Fruit fly (Drosophila melanogaster) whole organism, embryonic: Measurements from ENCODE around the gene kis.

Experiments used
- BEAF-32 ChIP-seq: fragments of 200-800 bp; sonication (Bioruptor generic); optimal IDR thresholded peaks from 3 replicates; lab custom pipeline; 2017; ENCODE audit warnings: missing biosample characterization, missing genetic modification characterization, mild to moderate bottlenecking, moderate library complexity, missing genetic modification reagents
- BtbVII ChIP-seq: fragments of 200-800 bp; sonication (Bioruptor generic); optimal IDR thresholded peaks from 3 replicates; lab custom pipeline; 2017; ENCODE audit warnings: missing biosample characterization, mild to moderate bottlenecking, missing genetic modification characterization
- Bteb2 ChIP-seq: fragments of 200-800 bp; sonication (Bioruptor generic); optimal IDR thresholded peaks from 2 replicates; lab custom pipeline; 2016; ENCODE audit warnings: missing biosample characterization, missing genetic modification characterization
- CG10366 ChIP-seq: fragments of 200-800 bp; sonication (Bioruptor generic); IDR thresholded peaks from 2 replicates; pipeline ENCODE4 v1.3.6; 2022; ENCODE audit warnings: missing biosample characterization, missing genetic modification characterization
- CG10979 ChIP-seq: fragments of 200-800 bp; sonication (Bioruptor generic); optimal IDR thresholded peaks from 2 replicates; lab custom pipeline; 2018; ENCODE audit warnings: missing biosample characterization, mild to moderate bottlenecking, missing genetic modification characterization, moderate library complexity
- CG12236 ChIP-seq: fragments of 200-800 bp; sonication (Bioruptor generic); optimal IDR thresholded peaks from 2 replicates; lab custom pipeline; 2016; ENCODE audit warnings: missing biosample characterization, missing genetic modification characterization
- CG15479 ChIP-seq: fragments of 200-800 bp; sonication (Bioruptor generic); optimal IDR thresholded peaks from 3 replicates; lab custom pipeline; 2019; ENCODE audit warnings: missing biosample characterization, mild to moderate bottlenecking, missing genetic modification characterization, moderate library complexity
- CG17912 ChIP-seq: fragments of 200-800 bp; sonication (Bioruptor generic); optimal IDR thresholded peaks from 2 replicates; lab custom pipeline; 2018; ENCODE audit warnings: missing biosample characterization, mild to moderate bottlenecking, missing genetic modification characterization
- CG31388 ChIP-seq: fragments of 200-800 bp; sonication (Bioruptor generic); optimal IDR thresholded peaks from 2 replicates; lab custom pipeline; 2016; ENCODE audit warnings: missing biosample characterization, missing genetic modification characterization
- CG3163 ChIP-seq: fragments of 200-800 bp; sonication (Bioruptor generic); optimal IDR thresholded peaks from 3 replicates; lab custom pipeline; 2016; ENCODE audit warnings: missing biosample characterization, missing genetic modification characterization
- CG32532 ChIP-seq: fragments of 200-800 bp; sonication (Bioruptor generic); IDR thresholded peaks from 2 replicates; pipeline ENCODE4 v1.3.6; 2022; ENCODE audit warnings: missing biosample characterization, missing genetic modification characterization
- CG3838 ChIP-seq: fragments of 200-800 bp; sonication (Bioruptor generic); optimal IDR thresholded peaks from 3 replicates; lab custom pipeline; 2016; ENCODE audit warnings: missing biosample characterization, missing genetic modification characterization
- CG3995 ChIP-seq: fragments of 200-800 bp; sonication (Bioruptor generic); optimal IDR thresholded peaks from 3 replicates; lab custom pipeline; 2016; ENCODE audit warnings: missing biosample characterization, missing genetic modification characterization
- CG8388 ChIP-seq: fragments of 200-800 bp; sonication (Bioruptor generic); optimal IDR thresholded peaks from 2 replicates; lab custom pipeline; 2019; ENCODE audit warnings: missing biosample characterization, mild to moderate bottlenecking, missing genetic modification characterization, moderate library complexity
- CG8765 ChIP-seq: fragments of 200-800 bp; sonication (Bioruptor generic); IDR thresholded peaks from 2 replicates; pipeline ENCODE4 v1.3.6; 2022; ENCODE audit warnings: missing biosample characterization, missing genetic modification characterization
- CG8924 ChIP-seq: fragments of 200-800 bp; optimal IDR thresholded peaks from 3 replicates; lab custom pipeline; 2019; ENCODE audit warnings: missing biosample characterization, mild to moderate bottlenecking, missing genetic modification characterization, moderate library complexity
- CG9215 ChIP-seq: fragments of 200-800 bp; sonication (Bioruptor generic); IDR thresholded peaks from 2 replicates; pipeline ENCODE4 v1.3.6; 2022; ENCODE audit warnings: missing biosample characterization, missing genetic modification characterization
- CG9727 ChIP-seq: fragments of 200-800 bp; sonication (Bioruptor generic); optimal IDR thresholded peaks from 3 replicates; lab custom pipeline; 2017; ENCODE audit warnings: missing biosample characterization, mild to moderate bottlenecking, missing genetic modification characterization
- CG9797 ChIP-seq: fragments of 200-800 bp; sonication (Bioruptor generic); optimal IDR thresholded peaks from 3 replicates; lab custom pipeline; 2018; ENCODE audit warnings: missing biosample characterization, mild to moderate bottlenecking, missing genetic modification characterization
- CG9932 ChIP-seq: fragments of 200-800 bp; sonication (Bioruptor generic); IDR thresholded peaks from 2 replicates; pipeline ENCODE4 v1.3.6; 2022; ENCODE audit warnings: missing biosample characterization, missing genetic modification characterization
- H15 ChIP-seq: fragments of 200-800 bp; sonication (Bioruptor generic); IDR thresholded peaks from 3 replicates; pipeline ENCODE4 v1.3.6; 2022; ENCODE audit warnings: missing biosample characterization, missing genetic modification characterization
- H2.0 ChIP-seq: fragments of 200-800 bp; sonication (Bioruptor generic); IDR thresholded peaks from 2 replicates; pipeline ENCODE4 v1.3.6; 2022; ENCODE audit warnings: missing biosample characterization, missing genetic modification characterization
- HmgZ ChIP-seq: fragments of 200-800 bp; sonication (Bioruptor generic); optimal IDR thresholded peaks from 2 replicates; lab custom pipeline; 2018; ENCODE audit warnings: missing biosample characterization, mild to moderate bottlenecking, missing genetic modification characterization
- MESR4 ChIP-seq: fragments of 200-800 bp; sonication (Bioruptor generic); optimal IDR thresholded peaks from 2 replicates; lab custom pipeline; 2018; ENCODE audit warnings: missing biosample characterization, mild to moderate bottlenecking, missing genetic modification characterization, moderate library complexity
- Nf-YA ChIP-seq: fragments of 200-800 bp; sonication (Bioruptor generic); IDR thresholded peaks from 2 replicates; pipeline ENCODE4 v1.3.6; 2022; ENCODE audit warnings: missing biosample characterization, missing genetic modification characterization
- Ravus ChIP-seq: fragments of 200-800 bp; sonication (Bioruptor generic); IDR thresholded peaks from 2 replicates; pipeline ENCODE4 v1.3.6; 2022; ENCODE audit warnings: missing biosample characterization, missing genetic modification characterization
- Sin3A ChIP-seq: fragments of >200 bp; optimal IDR thresholded peaks from 2 replicates; lab custom pipeline; 2018
- Sry-δ ChIP-seq: fragments of 200-800 bp; sonication (Bioruptor generic); optimal IDR thresholded peaks from 2 replicates; lab custom pipeline; 2016; ENCODE audit warnings: missing biosample characterization, missing genetic modification characterization
- TFAM ChIP-seq: fragments of 200-800 bp; sonication (Bioruptor generic); optimal IDR thresholded peaks from 2 replicates; lab custom pipeline; 2017; ENCODE audit warnings: missing biosample characterization, missing genetic modification characterization, inconsistent platforms
- ci ChIP-seq: fragments of 200-800 bp; sonication (Bioruptor generic); IDR thresholded peaks from 3 replicates; pipeline ENCODE4 v1.3.6; 2022; ENCODE audit warnings: missing biosample characterization, missing genetic modification characterization
- crc ChIP-seq: fragments of 200-800 bp; sonication (Bioruptor generic); optimal IDR thresholded peaks from 2 replicates; lab custom pipeline; 2016; ENCODE audit warnings: missing biosample characterization, missing genetic modification characterization
- eve ChIP-seq, 2 experiments: fragments of >200 bp; optimal IDR thresholded peaks; 2 replicates each; lab custom pipeline; 2017; ENCODE audit warnings: missing biosample characterization in 2 of 2, missing genetic modification characterization in 2 of 2
- fd102C ChIP-seq: fragments of 200-800 bp; sonication (Bioruptor generic); optimal IDR thresholded peaks from 2 replicates; lab custom pipeline; 2018; ENCODE audit warnings: missing biosample characterization, mild to moderate bottlenecking, missing genetic modification characterization, moderate library complexity
- fd96Cb ChIP-seq: fragments of 200-800 bp; sonication (Bioruptor generic); optimal IDR thresholded peaks from 2 replicates; lab custom pipeline; 2018; ENCODE audit warnings: missing biosample characterization, mild to moderate bottlenecking, missing genetic modification characterization, moderate library complexity
- gsb ChIP-seq: fragments of 200-800 bp; sonication (Bioruptor generic); IDR thresholded peaks from 2 replicates; pipeline ENCODE4 v1.3.6; 2022; ENCODE audit warnings: missing biosample characterization, missing genetic modification characterization
- kah ChIP-seq: fragments of 200-800 bp; sonication (Bioruptor generic); optimal IDR thresholded peaks from 2 replicates; lab custom pipeline; 2018; ENCODE audit warnings: missing biosample characterization, mild to moderate bottlenecking, missing genetic modification characterization
- kay ChIP-seq: fragments of 200-800 bp; sonication (Bioruptor generic); optimal IDR thresholded peaks from 2 replicates; lab custom pipeline; 2016; ENCODE audit warnings: missing biosample characterization, missing genetic modification characterization
- lilli ChIP-seq: fragments of 200-800 bp; sonication (Bioruptor generic); optimal IDR thresholded peaks from 3 replicates; lab custom pipeline; 2016; ENCODE audit warnings: missing biosample characterization, missing genetic modification characterization
- mirr ChIP-seq: fragments of 200-800 bp; sonication (Bioruptor generic); optimal IDR thresholded peaks from 3 replicates; lab custom pipeline; 2018; ENCODE audit warnings: missing biosample characterization, mild to moderate bottlenecking, missing genetic modification characterization
- pan ChIP-seq, 4 experiments: fragments of >200 bp in 3 of 4; fragments of 200-800 bp in 1 of 4; sonication (Bioruptor generic) in 1 of 4; optimal IDR thresholded peaks in 3 of 4; IDR thresholded peaks in 1 of 4; 2 replicates each; pipeline versions ENCODE4 v1.3.6 to Lab custom; 2017 to 2022; ENCODE audit warnings: missing biosample characterization in 2 of 4, missing genetic modification characterization in 2 of 4, mixed read lengths in 1 of 4
- rib ChIP-seq: fragments of 200-800 bp; sonication (Bioruptor generic); IDR thresholded peaks from 2 replicates; pipeline ENCODE4 v1.3.6; 2022; ENCODE audit warnings: missing biosample characterization, missing genetic modification characterization
- ro ChIP-seq: fragments of 200-800 bp; sonication (Bioruptor generic); IDR thresholded peaks from 2 replicates; pipeline ENCODE4 v1.3.6; 2022; ENCODE audit warnings: missing biosample characterization, missing genetic modification characterization
- schlank ChIP-seq: fragments of 200-800 bp; sonication (Bioruptor generic); optimal IDR thresholded peaks from 2 replicates; lab custom pipeline; 2018; ENCODE audit warnings: missing biosample characterization, mild to moderate bottlenecking, missing genetic modification characterization
- scrt ChIP-seq: fragments of 200-800 bp; sonication (Bioruptor generic); optimal IDR thresholded peaks from 2 replicates; lab custom pipeline; 2018; ENCODE audit warnings: missing biosample characterization, mild to moderate bottlenecking, missing genetic modification characterization, moderate library complexity
- shn ChIP-seq: fragments of 200-800 bp; sonication (Bioruptor generic); optimal IDR thresholded peaks from 3 replicates; lab custom pipeline; 2016; ENCODE audit warnings: missing biosample characterization, missing genetic modification characterization
- sisA ChIP-seq: fragments of 200-800 bp; sonication (Bioruptor generic); IDR thresholded peaks from 2 replicates; pipeline ENCODE4 v1.3.6; 2022; ENCODE audit warnings: missing biosample characterization, missing genetic modification characterization
- sqz ChIP-seq: fragments of 200-800 bp; sonication (Bioruptor generic); optimal IDR thresholded peaks from 3 replicates; lab custom pipeline; 2018; ENCODE audit warnings: missing biosample characterization, mild to moderate bottlenecking, missing genetic modification characterization
- tll ChIP-seq, 2 experiments: fragments of 200-800 bp in 1 of 2; fragments of >200 bp in 1 of 2; sonication (Bioruptor generic) in 1 of 2; optimal IDR thresholded peaks; 2 replicates each; lab custom pipeline; 2017 to 2019; ENCODE audit warnings: missing biosample characterization in 2 of 2, missing genetic modification characterization in 2 of 2, mild to moderate bottlenecking in 1 of 2, moderate library complexity in 1 of 2
- twi ChIP-seq: fragments of 200-800 bp; optimal IDR thresholded peaks from 2 replicates; lab custom pipeline; 2019; ENCODE audit warnings: missing biosample characterization, mild to moderate bottlenecking, missing genetic modification characterization, moderate library complexity
- vnd ChIP-seq: fragments of 200-800 bp; sonication (Bioruptor generic); IDR thresholded peaks from 3 replicates; pipeline ENCODE4 v1.3.6; 2022; ENCODE audit warnings: missing biosample characterization, missing genetic modification characterization; ENCODE audit not compliant: partially characterized antibody

The kis gene

DNA sequence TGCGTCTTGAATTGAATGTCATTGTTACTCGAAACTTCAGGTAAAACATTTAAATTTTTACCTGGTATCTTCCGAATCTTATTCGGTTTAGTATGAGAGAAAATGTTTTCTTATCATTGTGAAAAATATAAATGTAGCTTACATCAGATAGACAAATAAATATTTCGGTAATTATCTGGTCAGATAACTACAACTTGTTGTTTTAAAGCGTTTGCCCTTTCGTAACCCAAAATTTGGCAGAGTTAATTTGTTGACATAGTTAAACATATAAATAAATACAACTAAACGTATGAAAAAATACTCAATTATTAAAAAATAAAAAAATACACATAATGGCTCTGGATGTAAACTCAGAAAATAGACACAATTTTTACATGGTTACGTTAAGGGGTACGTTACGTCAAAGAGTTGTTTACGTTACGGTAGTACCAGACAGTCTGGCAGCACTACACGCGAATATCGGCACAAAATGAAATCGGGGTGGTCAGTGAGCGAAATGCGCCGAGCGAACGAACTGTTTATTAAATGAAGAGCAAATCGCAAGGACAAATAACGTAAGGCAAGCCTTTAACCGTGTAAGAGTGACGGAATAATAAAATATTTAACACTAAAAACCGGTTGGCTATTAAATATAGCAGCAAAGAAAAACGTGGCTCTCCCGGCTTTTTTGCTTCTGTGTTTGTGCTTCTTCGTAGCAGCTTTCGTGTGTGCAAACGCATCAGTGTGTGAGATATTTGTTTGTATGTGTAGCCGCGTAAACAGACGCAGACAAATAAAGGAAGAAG, 68.1 kb downstream of the kis start (continued):
- TF ChIP-seq Bteb2 (GFP tag; lab: Kevin White, UChicago) (no peak), Sry-δ (GFP tag; lab: Kevin White, UChicago) (peak; percentile 9), CG8924 (tag; lab: Kevin White, UChicago) (no peak), ro (GFP tag; lab: Robert Waterston, UW) (no peak), TFAM (GFP tag; lab: Kevin White, UChicago) (no peak), H15 (GFP tag; lab: Robert Waterston, UW) (no peak), CG9797 (no peak), CG3995 (no peak), Nf-YA (no peak), CG17912 (no peak), CG3838 (no peak), pan (optimal IDR thresholded peaks at IDR 0.05; lab: Kevin White, UChicago) (no peak), pan (GFP tag; optimal IDR thresholded peaks at IDR 0.05 in 1 of 2, IDR thresholded peaks at IDR 0.05 in 1 of 2) (no peak), sqz (GFP tag; lab: Kevin White, UChicago) (no peak), kay (GFP tag; lab: Kevin White, UChicago) (no peak), HmgZ (tag; lab: Kevin White, UChicago) (no peak), Ravus (GFP tag; lab: Robert Waterston, UW) (no peak), crc (GFP tag; lab: Kevin White, UChicago) (no peak), BEAF-32 (GFP tag; lab: Kevin White, UChicago) (peak; percentile 58), CG9932 (GFP tag; lab: Robert Waterston, UW) (no peak), vnd (GFP tag; lab: Robert Waterston, UW) (no peak), fd96Cb (tag; lab: Kevin White, UChicago) (no peak), ci (GFP tag; lab: Robert Waterston, UW) (peak; percentile 15; the same call in 1 of the 3 replicates), scrt (GFP tag; lab: Kevin White, UChicago) (no peak), lilli (GFP tag; lab: Kevin White, UChicago) (no peak), eve (GFP tag; optimal IDR thresholded peaks at IDR 0.05; lab: Kevin White, UChicago) (no peak), gsb (no peak), fd102C (GFP tag; lab: Kevin White, UChicago) (no peak), CG10979 (tag; lab: Kevin White, UChicago) (no peak), CG15479 (GFP tag; lab: Kevin White, UChicago) (no peak), twi (tag; lab: Kevin White, UChicago) (no peak), CG10366 (GFP tag; lab: Robert Waterston, UW) (no peak), CG9215 (GFP tag; lab: Robert Waterston, UW) (no peak), CG9727 (GFP tag; lab: Kevin White, UChicago) (no peak), Sin3A (lab: Kevin White, UChicago) (no peak), MESR4 (GFP tag; lab: Kevin White, UChicago) (no peak), H2.0 (GFP tag; lab: Robert Waterston, UW) (no peak), mirr (GFP tag; lab: Kevin White, UChicago) (no peak), CG8388 (no peak), sisA (GFP tag; lab: Robert Waterston, UW) (no peak), schlank (tag; lab: Kevin White, UChicago) (no peak), kah (GFP tag; lab: Kevin White, UChicago) (no peak), CG31388 (no peak), CG8765 (GFP tag; lab: Robert Waterston, UW) (no peak), shn (GFP tag; lab: Kevin White, UChicago) (no peak), tll (GFP tag; optimal IDR thresholded peaks at IDR 0.05; lab: Kevin White, UChicago) (no peak), BtbVII (GFP tag; lab: Kevin White, UChicago) (no peak), rib (GFP tag; lab: Robert Waterston, UW) (no peak), CG32532 (GFP tag; lab: Robert Waterston, UW) (no peak), CG12236 (no peak), CG3163 (no peak)
